Worm (Caenorhabditis elegans) whole organism, L2 larva: ENCODE results near the gene ncs-6.

ENCODE experiments used
- C34F6.9 ChIP-seq: fragments of 150-350 bp; optimal IDR thresholded peaks from 2 replicates; lab custom pipeline; 2014; ENCODE audit warnings: missing biosample characterization, missing genetic modification characterization
- F13H6.1 ChIP-seq: sonication (generic microtip); optimal IDR thresholded peaks from 2 replicates; lab custom pipeline; 2016; ENCODE audit warnings: missing genetic modification characterization, missing compliant biosample characterization
- R02D3.7 ChIP-seq: fragments of 150-350 bp; optimal IDR thresholded peaks from 2 replicates; lab custom pipeline; 2014; ENCODE audit warnings: missing biosample characterization, missing genetic modification characterization
- Y55F3AM.14 ChIP-seq: fragments of 200-800 bp; sonication (Bioruptor generic); optimal IDR thresholded peaks from 2 replicates; lab custom pipeline; 2018; ENCODE audit warnings: mild to moderate bottlenecking, missing genetic modification characterization, missing compliant biosample characterization
- ZK546.5 ChIP-seq: sonication (generic microtip); optimal IDR thresholded peaks from 2 replicates; lab custom pipeline; 2017; ENCODE audit warnings: missing biosample characterization, missing genetic modification characterization
- aly-2 ChIP-seq: fragments of 150-350 bp; optimal IDR thresholded peaks from 2 replicates; lab custom pipeline; 2014; ENCODE audit warnings: missing biosample characterization, missing genetic modification characterization
- blmp-1 ChIP-seq: sonication (generic microtip); optimal IDR thresholded peaks from 2 replicates; lab custom pipeline; 2017; ENCODE audit warnings: missing genetic modification characterization, mild to moderate bottlenecking, missing compliant biosample characterization, antibody characterized with exemption, moderate library complexity; ENCODE audit not compliant: insufficient read depth
- ceh-82 ChIP-seq: fragments of 150-350 bp; optimal IDR thresholded peaks from 2 replicates; lab custom pipeline; 2014; ENCODE audit warnings: missing biosample characterization, missing genetic modification characterization
- crh-2 ChIP-seq: sonication (generic microtip); optimal IDR thresholded peaks from 2 replicates; lab custom pipeline; 2017; ENCODE audit warnings: missing biosample characterization, missing genetic modification characterization
- dmd-4 ChIP-seq: sonication (generic microtip); optimal IDR thresholded peaks from 2 replicates; lab custom pipeline; 2017; ENCODE audit warnings: missing biosample characterization, missing genetic modification characterization
- egl-27 ChIP-seq: sonication (generic microtip); optimal IDR thresholded peaks from 3 replicates; lab custom pipeline; 2017; ENCODE audit warnings: missing biosample characterization, missing genetic modification reagents, missing genetic modification characterization
- elt-3 ChIP-seq: sonication (generic microtip); optimal IDR thresholded peaks from 2 replicates; lab custom pipeline; 2017; ENCODE audit warnings: missing biosample characterization, missing genetic modification characterization
- gmeb-1 ChIP-seq: fragments of 150-350 bp; optimal IDR thresholded peaks from 2 replicates; lab custom pipeline; 2014; ENCODE audit warnings: missing biosample characterization, missing genetic modification characterization
- lin-11 ChIP-seq: fragments of 150-350 bp; sonication (generic microtip); optimal IDR thresholded peaks from 2 replicates; lab custom pipeline; 2014; ENCODE audit warnings: missing biosample characterization, missing genetic modification characterization, inconsistent platforms, mixed read lengths
- lin-13 ChIP-seq: fragments of 150-350 bp; optimal IDR thresholded peaks from 2 replicates; lab custom pipeline; 2014; ENCODE audit warnings: missing biosample characterization, missing genetic modification reagents, missing genetic modification characterization
- lin-39 ChIP-seq: fragments of 150-350 bp; optimal IDR thresholded peaks from 2 replicates; lab custom pipeline; 2014; ENCODE audit warnings: missing biosample characterization, missing genetic modification reagents, missing genetic modification characterization
- mab-5 ChIP-seq: fragments of 150-350 bp; optimal IDR thresholded peaks from 2 replicates; lab custom pipeline; 2014; ENCODE audit warnings: missing biosample characterization, missing genetic modification characterization
- mbf-1 ChIP-seq: sonication (generic microtip); optimal IDR thresholded peaks from 2 replicates; lab custom pipeline; 2017; ENCODE audit warnings: missing biosample characterization, missing genetic modification characterization
- nhr-10 ChIP-seq: sonication (generic microtip); optimal IDR thresholded peaks from 2 replicates; lab custom pipeline; 2017; ENCODE audit warnings: missing biosample characterization, missing genetic modification characterization
- nhr-11 ChIP-seq: fragments of 150-350 bp; optimal IDR thresholded peaks from 2 replicates; lab custom pipeline; 2014; ENCODE audit warnings: missing biosample characterization, missing genetic modification characterization
- nhr-12 ChIP-seq: fragments of 150-350 bp; optimal IDR thresholded peaks from 2 replicates; lab custom pipeline; 2014; ENCODE audit warnings: missing biosample characterization, missing genetic modification characterization
- nhr-129 ChIP-seq: fragments of 150-350 bp; optimal IDR thresholded peaks from 2 replicates; lab custom pipeline; 2014; ENCODE audit warnings: missing biosample characterization, missing genetic modification characterization
- nhr-23 ChIP-seq: fragments of 150-350 bp; optimal IDR thresholded peaks from 2 replicates; lab custom pipeline; 2014; ENCODE audit warnings: missing biosample characterization, missing genetic modification reagents, missing genetic modification characterization
- nhr-237 ChIP-seq: fragments of 150-350 bp; optimal IDR thresholded peaks from 2 replicates; lab custom pipeline; 2014; ENCODE audit warnings: missing biosample characterization, missing genetic modification characterization
- nhr-25 ChIP-seq: fragments of 150-350 bp; sonication (generic microtip); optimal IDR thresholded peaks from 3 replicates; lab custom pipeline; 2014; ENCODE audit warnings: missing biosample characterization, missing genetic modification characterization
- nhr-6 ChIP-seq: fragments of 150-350 bp; optimal IDR thresholded peaks from 2 replicates; lab custom pipeline; 2014; ENCODE audit warnings: missing biosample characterization, missing genetic modification characterization
- peb-1 ChIP-seq: fragments of 150-350 bp; optimal IDR thresholded peaks from 2 replicates; lab custom pipeline; 2014; ENCODE audit warnings: missing biosample characterization, missing genetic modification characterization
- sem-4 ChIP-seq: fragments of 150-350 bp; optimal IDR thresholded peaks from 2 replicates; lab custom pipeline; 2014; ENCODE audit warnings: missing biosample characterization, missing genetic modification reagents, missing genetic modification characterization
- skn-1 ChIP-seq: sonication (generic microtip); optimal IDR thresholded peaks from 2 replicates; lab custom pipeline; 2017; ENCODE audit warnings: missing biosample characterization, missing genetic modification characterization
- sma-3 ChIP-seq: sonication (generic microtip); optimal IDR thresholded peaks from 2 replicates; lab custom pipeline; 2016; ENCODE audit warnings: missing genetic modification reagents, missing genetic modification characterization, missing compliant biosample characterization
- sma-9 ChIP-seq, 2 experiments: fragments of 150-350 bp in 1 of 2; sonication (generic microtip) in 1 of 2; optimal IDR thresholded peaks; 2 replicates each; lab custom pipeline; 2014 to 2016; ENCODE audit warnings: missing genetic modification characterization in 2 of 2, mild to moderate bottlenecking in 1 of 2, missing biosample characterization in 1 of 2, missing compliant biosample characterization in 1 of 2, missing genetic modification reagents in 1 of 2, moderate library complexity in 1 of 2
- unc-39 ChIP-seq: fragments of 150-350 bp; optimal IDR thresholded peaks from 2 replicates; lab custom pipeline; 2014; ENCODE audit warnings: missing biosample characterization, missing genetic modification characterization
- unc-55 ChIP-seq: fragments of 150-350 bp; sonication (generic microtip); optimal IDR thresholded peaks from 3 replicates; lab custom pipeline; 2014; ENCODE audit warnings: missing biosample characterization, missing genetic modification reagents, missing genetic modification characterization
- unc-62 ChIP-seq: fragments of 150-350 bp; optimal IDR thresholded peaks from 2 replicates; lab custom pipeline; 2014; ENCODE audit warnings: missing biosample characterization, missing genetic modification reagents, missing genetic modification characterization
- zag-1 ChIP-seq: fragments of 150-350 bp; optimal IDR thresholded peaks from 2 replicates; lab custom pipeline; 2014; ENCODE audit warnings: missing biosample characterization, missing genetic modification characterization
- ztf-1 ChIP-seq: fragments of 200-800 bp; sonication (Bioruptor generic); conservative IDR thresholded peaks from 2 replicates; pipeline ENCODE4 v1.3.6; 2022; ENCODE audit warnings: missing genetic modification characterization, missing compliant biosample characterization
- ztf-11 ChIP-seq: sonication (generic microtip); optimal IDR thresholded peaks from 2 replicates; lab custom pipeline; 2017; ENCODE audit warnings: missing biosample characterization, missing genetic modification characterization

ncs-6 gene

ce11 chrII:3515384-3516053, 12.8 kb downstream of the ncs-6 start, which contains the start of the genes Y49F6B.14 and clec-125:
TSS of gene Y49F6B.14 (minus strand) at chrII:3515484.
TSS of gene clec-125 (plus strand) at chrII:3516003.
- TF ChIP-seq dmd-4 (tag; lab: Kevin White, UChicago) (no peak), lin-11 (tag; lab: Kevin White, UChicago) (no peak), gmeb-1 (tag; lab: Kevin White, UChicago) (no peak), lin-13 (GFP tag; lab: Kevin White, UChicago) (no peak), nhr-12 (tag; lab: Kevin White, UChicago) (no peak), unc-62 (no peak), C34F6.9 (tag; lab: Kevin White, UChicago) (no peak), nhr-6 (tag; lab: Kevin White, UChicago) (no peak), ZK546.5 (tag; lab: Kevin White, UChicago) (no peak)
- TF ChIP-seq, all 48 proteins: peak for 0

ce11 chrII:3514631-3515030, 13.7 kb downstream of the ncs-6 start, which contains the start of gene srz-5:
TSS of gene srz-5 (minus strand) at chrII:3514731.
- TF ChIP-seq skn-1 (tag; lab: Kevin White, UChicago): no peak
- no peak for TF ChIP-seq ztf-11 (tag; lab: Kevin White, UChicago)
- no peak for TF ChIP-seq mab-5 (tag; lab: Kevin White, UChicago)
- no peak for TF ChIP-seq F13H6.1 (tag; lab: Kevin White, UChicago)
- no peak for TF ChIP-seq ztf-1 (GFP tag; lab: Robert Waterston, UW)
- TF ChIP-seq R02D3.7 (tag; lab: Kevin White, UChicago): no peak
- TF ChIP-seq blmp-1: no peak
- no peak for TF ChIP-seq egl-27 (tag; lab: Kevin White, UChicago)
- TF ChIP-seq sem-4: no peak
- TF ChIP-seq peb-1: no peak
- no peak for TF ChIP-seq nhr-11 (tag; lab: Kevin White, UChicago)
- TF ChIP-seq nhr-129 (tag; lab: Kevin White, UChicago): no peak
- TF ChIP-seq dmd-4 (tag; lab: Kevin White, UChicago): no peak
- no peak for TF ChIP-seq ceh-82 (tag; lab: Kevin White, UChicago)
- no peak for TF ChIP-seq crh-2 (tag; lab: Kevin White, UChicago)
- no peak for TF ChIP-seq aly-2
- no peak for TF ChIP-seq unc-39 (tag; lab: Kevin White, UChicago)
- TF ChIP-seq ZK546.5 (tag; lab: Kevin White, UChicago): no peak
- TF ChIP-seq C34F6.9 (tag; lab: Kevin White, UChicago): no peak
- TF ChIP-seq mbf-1 (tag; lab: Kevin White, UChicago): no peak

ce11 chrII:3512240-3512639, 16.1 kb downstream of the ncs-6 start, which contains the start of gene Y49F6B.19:
TSS of gene Y49F6B.19 (minus strand) at chrII:3512340.
- TF ChIP-seq unc-39 (tag; lab: Kevin White, UChicago) (no peak), F13H6.1 (tag; lab: Kevin White, UChicago) (no peak)

ce11 chrII:3504717-3505116, 23.6 kb downstream of the ncs-6 start, which contains the start of gene cyh-1:
TSS of gene cyh-1 (plus strand) at chrII:3505017.
- no peak for TF ChIP-seq dmd-4 (tag; lab: Kevin White, UChicago)
- TF ChIP-seq gmeb-1 (tag; lab: Kevin White, UChicago): no peak
- no peak for TF ChIP-seq nhr-237 (tag; lab: Kevin White, UChicago)
- no peak for TF ChIP-seq lin-39 (tag; lab: Kevin White, UChicago)
- TF ChIP-seq zag-1 (tag; lab: Kevin White, UChicago): no peak

ce11 chrII:3502520-3503323, 25.6 kb downstream of the ncs-6 start, which contains the start of the genes col-71 and Y49F6B.2:
TSS of gene col-71 (minus strand) at chrII:3502570.
TSS of gene Y49F6B.2 (plus strand) at chrII:3502968.
- TF ChIP-seq mab-5 (tag; lab: Kevin White, UChicago) (peak; percentile 51), C34F6.9 (tag; lab: Kevin White, UChicago) (peak; percentile 91), nhr-23 (tag; lab: Kevin White, UChicago) (no peak), ceh-82 (tag; lab: Kevin White, UChicago) (no peak), unc-62 (no peak), lin-13 (GFP tag; lab: Kevin White, UChicago) (peak; percentile 78), nhr-11 (tag; lab: Kevin White, UChicago) (no peak), nhr-129 (tag; lab: Kevin White, UChicago) (peak; percentile 46), nhr-12 (tag; lab: Kevin White, UChicago) (no peak), elt-3 (tag; lab: Kevin White, UChicago) (no peak), nhr-6 (tag; lab: Kevin White, UChicago) (peak; percentile 46), nhr-10 (no peak), sem-4 (peak; percentile 47), unc-55 (peak; percentile 86), blmp-1 (no peak), sma-9 (GFP tag; optimal IDR thresholded peaks at IDR 0.05; lab: Kevin White, UChicago) (no peak), sma-9 (tag; optimal IDR thresholded peaks at IDR 0.05; lab: Kevin White, UChicago) (no peak), zag-1 (tag; lab: Kevin White, UChicago) (peak; percentile 33), ztf-1 (GFP tag; lab: Robert Waterston, UW) (no peak), R02D3.7 (tag; lab: Kevin White, UChicago) (peak; percentile 19), sma-3 (GFP tag; lab: Kevin White, UChicago) (peak; percentile 77), Y55F3AM.14 (GFP tag; lab: Kevin White, UChicago) (peak; percentile 25), nhr-237 (tag; lab: Kevin White, UChicago) (no peak), crh-2 (tag; lab: Kevin White, UChicago) (peak; percentile 73), nhr-25 (tag; lab: Kevin White, UChicago) (peak; percentile 56), ZK546.5 (tag; lab: Kevin White, UChicago) (no peak), gmeb-1 (tag; lab: Kevin White, UChicago) (peak; percentile 71)
